Worm (Caenorhabditis elegans) whole organism, L4 larva: ENCODE measurements around the gene trcs-2.

Experiments used
- Y48G9A.11 ChIP-seq: fragments of 200-800 bp; sonication (Bioruptor generic); IDR thresholded peaks from 2 replicates; pipeline ENCODE4 v1.3.6; 2022; ENCODE audit warnings: missing genetic modification reagents, missing genetic modification characterization, missing compliant biosample characterization
- aly-2 ChIP-seq: sonication (generic microtip); optimal IDR thresholded peaks from 2 replicates; lab custom pipeline; 2018; ENCODE audit warnings: missing biosample characterization, missing genetic modification characterization
- ceh-44 ChIP-seq: fragments of 200-800 bp; sonication (Bioruptor generic); IDR thresholded peaks from 2 replicates; pipeline ENCODE4 v1.3.6; 2022; ENCODE audit warnings: missing genetic modification reagents, missing genetic modification characterization, missing compliant biosample characterization
- lsy-2 ChIP-seq, 2 experiments: fragments of 150-350 bp in 1 of 2; sonication (generic microtip) in 1 of 2; optimal IDR thresholded peaks; 2 replicates each; lab custom pipeline; 2014 to 2017; ENCODE audit warnings: missing biosample characterization in 2 of 2, missing genetic modification characterization in 2 of 2
- spr-3 ChIP-seq: fragments of 200-800 bp; sonication (Bioruptor generic); optimal IDR thresholded peaks from 2 replicates; lab custom pipeline; 2018; ENCODE audit warnings: mild to moderate bottlenecking, missing genetic modification characterization, missing compliant biosample characterization

DNA sequence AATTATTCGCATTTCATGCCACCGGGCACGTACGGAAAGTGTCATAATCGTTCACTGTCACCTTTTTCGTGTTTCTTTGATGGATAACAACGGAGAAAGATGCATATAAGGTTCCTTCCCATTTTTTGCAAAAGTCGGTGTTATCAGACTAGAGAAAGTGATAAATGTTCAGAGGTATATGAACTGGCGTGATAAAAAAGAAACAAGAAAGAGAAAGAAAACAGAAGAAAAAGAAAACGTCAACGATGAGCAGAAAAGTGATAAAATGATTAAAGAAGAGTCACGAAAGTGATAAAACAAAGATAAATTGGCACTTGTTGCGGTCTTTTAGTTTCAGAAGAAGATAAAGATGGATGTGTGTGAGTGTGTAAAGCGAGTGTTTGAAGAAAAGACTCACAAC is 8.0 kb downstream of the trcs-2 start:
- TF ChIP-seq lsy-2 (tag; optimal IDR thresholded peaks at IDR 0.05; lab: Kevin White, UChicago), result no peak
- TF ChIP-seq spr-3 (GFP tag; lab: Kevin White, UChicago), result no peak
- TF ChIP-seq aly-2 (tag; lab: Kevin White, UChicago), result no peak
- TF ChIP-seq Y48G9A.11, result no peak
- no peak for TF ChIP-seq ceh-44 (GFP tag; lab: Robert Waterston, UW)
